Fruit fly (Drosophila melanogaster) whole organism: ENCODE results near the gene CG14572.

Experiments
- Dll ChIP-seq: fragments of >200 bp; optimal IDR thresholded peaks from 2 replicates; lab custom pipeline; 2017
- psq ChIP-seq: fragments of >200 bp; optimal IDR thresholded peaks from 2 replicates; lab custom pipeline; 2017
- usp ChIP-seq: fragments of >200 bp; optimal IDR thresholded peaks from 2 replicates; lab custom pipeline; 2017; ENCODE audit warnings: missing biosample characterization, missing genetic modification characterization, mixed read lengths

DNA sequence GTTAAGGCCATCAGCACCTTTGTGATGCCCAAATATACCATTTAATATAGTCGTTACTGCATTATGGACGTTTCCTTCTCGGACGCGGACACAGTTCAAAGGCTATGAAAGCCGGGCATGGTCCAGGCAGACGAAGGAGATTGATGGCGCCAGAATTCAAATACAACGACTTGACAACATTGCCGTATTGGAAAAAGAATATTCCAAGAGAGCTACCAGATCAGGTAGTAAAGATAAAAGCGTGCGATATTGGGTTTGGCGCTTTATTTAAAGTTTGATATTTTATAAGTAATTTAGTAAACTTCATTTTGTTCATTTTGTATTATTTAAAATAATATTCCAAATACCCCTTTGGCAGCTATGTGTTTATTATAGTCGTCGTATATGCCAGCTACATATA is 32.5 kb downstream of the CG14572 start:
- TF ChIP-seq psq (lab: Kevin White, UChicago) (no peak), Dll (lab: Kevin White, UChicago) (no peak), usp (GFP tag; lab: Kevin White, UChicago) (no peak)
